Fruit fly (Drosophila melanogaster) whole organism, wandering third instar larva: Measurements from ENCODE around the gene blanks.

Experiments used
- Abd-B ChIP-seq: fragments of >200 bp; optimal IDR thresholded peaks from 2 replicates; lab custom pipeline; 2017; ENCODE audit warnings: missing biosample characterization, missing genetic modification characterization
- CG32264 ChIP-seq: fragments of 200-800 bp; sonication (Bioruptor generic); optimal IDR thresholded peaks from 2 replicates; lab custom pipeline; 2016; ENCODE audit warnings: missing biosample characterization, missing genetic modification characterization
- CG9705 ChIP-seq: fragments of 200-800 bp; sonication (Bioruptor generic); optimal IDR thresholded peaks from 2 replicates; lab custom pipeline; 2018; ENCODE audit warnings: missing biosample characterization, mild to moderate bottlenecking, missing genetic modification characterization
- Dfd ChIP-seq: fragments of >200 bp; optimal IDR thresholded peaks from 2 replicates; lab custom pipeline; 2017; ENCODE audit warnings: missing biosample characterization, missing genetic modification characterization
- Dif ChIP-seq: fragments of 200-275, 200-300 bp; sonication (Bioruptor generic); optimal IDR thresholded peaks from 2 replicates; lab custom pipeline; 2018; ENCODE audit warnings: missing biosample characterization, missing genetic modification characterization; ENCODE audit not compliant: partially characterized antibody
- HLH106 ChIP-seq: fragments of 200-800 bp; optimal IDR thresholded peaks from 3 replicates; lab custom pipeline; 2019; ENCODE audit warnings: missing biosample characterization, mild to moderate bottlenecking, missing genetic modification characterization, moderate library complexity
- Hnf4 ChIP-seq: fragments of 200-800 bp; sonication (Bioruptor generic); optimal IDR thresholded peaks from 2 replicates; lab custom pipeline; 2016; ENCODE audit warnings: missing biosample characterization, mild to moderate bottlenecking, missing genetic modification characterization
- Hr83 ChIP-seq: fragments of 200-300 bp; sonication (Bioruptor generic); optimal IDR thresholded peaks from 2 replicates; lab custom pipeline; 2016; ENCODE audit warnings: missing biosample characterization, mild to moderate bottlenecking, missing genetic modification characterization, moderate library complexity; ENCODE audit not compliant: poor library complexity, severe bottlenecking
- Jra ChIP-seq: sonication (Bioruptor generic); optimal IDR thresholded peaks from 2 replicates; lab custom pipeline; 2016; ENCODE audit warnings: missing biosample characterization, missing genetic modification characterization
- Mio ChIP-seq: sonication (Bioruptor generic); optimal IDR thresholded peaks from 2 replicates; lab custom pipeline; 2016; ENCODE audit warnings: missing biosample characterization, missing genetic modification characterization
- Myc ChIP-seq: fragments of >200 bp; optimal IDR thresholded peaks from 2 replicates; lab custom pipeline; 2017
- N ChIP-seq: fragments of >200 bp; optimal IDR thresholded peaks from 2 replicates; lab custom pipeline; 2018; ENCODE audit warnings: missing biosample characterization, missing external identifiers, missing genetic modification characterization
- OdsH ChIP-seq: fragments of 200-800 bp; sonication (Bioruptor generic); optimal IDR thresholded peaks from 2 replicates; lab custom pipeline; 2016; ENCODE audit warnings: missing biosample characterization, mild to moderate bottlenecking, missing genetic modification characterization
- Rel ChIP-seq, 2 experiments: fragments of 200-800 bp; sonication (Bioruptor generic) in 1 of 2; optimal IDR thresholded peaks; 2 replicates in 1 of 2; 3 replicates in 1 of 2; lab custom pipeline; 2016 to 2019; ENCODE audit warnings: mild to moderate bottlenecking in 2 of 2, missing biosample characterization in 2 of 2, missing genetic modification characterization in 2 of 2, moderate library complexity in 1 of 2
- Vsx2 ChIP-seq: fragments of 200-300, 225-300 bp; sonication (Bioruptor generic); optimal IDR thresholded peaks from 2 replicates; lab custom pipeline; 2018; ENCODE audit warnings: missing biosample characterization, missing genetic modification characterization; ENCODE audit not compliant: partially characterized antibody
- dmrt93B ChIP-seq: fragments of 200-800 bp; sonication (Bioruptor generic); optimal IDR thresholded peaks from 2 replicates; lab custom pipeline; 2018; ENCODE audit warnings: missing biosample characterization, mild to moderate bottlenecking, missing genetic modification characterization
- dsf ChIP-seq: sonication (Bioruptor generic); optimal IDR thresholded peaks from 2 replicates; lab custom pipeline; 2016; ENCODE audit warnings: missing biosample characterization, missing genetic modification characterization, borderline replicate concordance
- ey ChIP-seq: fragments of 200-800 bp; sonication (Bioruptor generic); optimal IDR thresholded peaks from 2 replicates; lab custom pipeline; 2016; ENCODE audit warnings: missing biosample characterization, missing genetic modification characterization
- foxo ChIP-seq, 2 experiments: fragments of 200-800 bp; sonication (Bioruptor generic); optimal IDR thresholded peaks; 2 replicates in 1 of 2; 3 replicates in 1 of 2; lab custom pipeline; 2016 to 2017; ENCODE audit warnings: missing biosample characterization in 2 of 2, missing genetic modification characterization in 2 of 2
- h ChIP-seq: fragments of 200-800 bp; sonication (Bioruptor generic); optimal IDR thresholded peaks from 3 replicates; lab custom pipeline; 2016; ENCODE audit warnings: missing biosample characterization, mild to moderate bottlenecking, missing genetic modification characterization
- jim ChIP-seq: fragments of 175-275, 200-325 bp; sonication (Bioruptor generic); optimal IDR thresholded peaks from 2 replicates; lab custom pipeline; 2016; ENCODE audit warnings: missing biosample characterization, mild to moderate bottlenecking, missing genetic modification characterization
- lola ChIP-seq: fragments of >200 bp; optimal IDR thresholded peaks from 2 replicates; lab custom pipeline; 2017; ENCODE audit warnings: missing biosample characterization, missing genetic modification characterization
- pan ChIP-seq: fragments of >200 bp; optimal IDR thresholded peaks from 2 replicates; lab custom pipeline; 2017
- psq ChIP-seq: fragments of 200-800 bp; sonication (Bioruptor generic); optimal IDR thresholded peaks from 3 replicates; lab custom pipeline; 2017; ENCODE audit warnings: missing biosample characterization, mild to moderate bottlenecking, missing genetic modification characterization, moderate library complexity
- rgr ChIP-seq: fragments of 200-800 bp; sonication (Bioruptor generic); optimal IDR thresholded peaks from 3 replicates; lab custom pipeline; 2016; ENCODE audit warnings: missing biosample characterization, mild to moderate bottlenecking, missing genetic modification characterization
- sage ChIP-seq: fragments of 200-800 bp; sonication (Bioruptor generic); optimal IDR thresholded peaks from 2 replicates; lab custom pipeline; 2016; ENCODE audit warnings: missing biosample characterization, mild to moderate bottlenecking, missing genetic modification characterization
- tai ChIP-seq: sonication (Bioruptor generic); optimal IDR thresholded peaks from 2 replicates; lab custom pipeline; 2016; ENCODE audit warnings: missing biosample characterization, missing genetic modification characterization
- woc ChIP-seq: sonication (Bioruptor generic); optimal IDR thresholded peaks from 2 replicates; lab custom pipeline; 2016; ENCODE audit warnings: missing biosample characterization, mild to moderate bottlenecking, missing genetic modification characterization

blanks gene

dm6 chr3L:5498858-5499257 is at the start of gene blanks:
blanks (minus strand) TSS chr3L:5498958.
- TF ChIP-seq Abd-B (GFP tag; lab: Kevin White, UChicago) = no peak
- TF ChIP-seq CG32264 = no peak
- no peak for TF ChIP-seq Jra (GFP tag; lab: Kevin White, UChicago)
- no peak for TF ChIP-seq dsf (GFP tag; lab: Kevin White, UChicago)
- TF ChIP-seq Vsx2 = no peak
- no peak for TF ChIP-seq jim (GFP tag; lab: Kevin White, UChicago)
- TF ChIP-seq Hr83 (GFP tag; lab: Kevin White, UChicago) = no peak
- TF ChIP-seq Hnf4 = no peak
- TF ChIP-seq rgr (GFP tag; lab: Kevin White, UChicago) = no peak
- TF ChIP-seq HLH106 (tag; lab: Kevin White, UChicago) = no peak
- TF ChIP-seq sage (GFP tag; lab: Kevin White, UChicago) = no peak
- TF ChIP-seq h (GFP tag; lab: Kevin White, UChicago) = no peak
- no peak for TF ChIP-seq Dfd (GFP tag; lab: Kevin White, UChicago)
- TF ChIP-seq Rel (GFP tag; optimal IDR thresholded peaks at IDR 0.05; lab: Kevin White, UChicago) = no peak
- TF ChIP-seq Rel (tag; optimal IDR thresholded peaks at IDR 0.05; lab: Kevin White, UChicago) = no peak

DNA sequence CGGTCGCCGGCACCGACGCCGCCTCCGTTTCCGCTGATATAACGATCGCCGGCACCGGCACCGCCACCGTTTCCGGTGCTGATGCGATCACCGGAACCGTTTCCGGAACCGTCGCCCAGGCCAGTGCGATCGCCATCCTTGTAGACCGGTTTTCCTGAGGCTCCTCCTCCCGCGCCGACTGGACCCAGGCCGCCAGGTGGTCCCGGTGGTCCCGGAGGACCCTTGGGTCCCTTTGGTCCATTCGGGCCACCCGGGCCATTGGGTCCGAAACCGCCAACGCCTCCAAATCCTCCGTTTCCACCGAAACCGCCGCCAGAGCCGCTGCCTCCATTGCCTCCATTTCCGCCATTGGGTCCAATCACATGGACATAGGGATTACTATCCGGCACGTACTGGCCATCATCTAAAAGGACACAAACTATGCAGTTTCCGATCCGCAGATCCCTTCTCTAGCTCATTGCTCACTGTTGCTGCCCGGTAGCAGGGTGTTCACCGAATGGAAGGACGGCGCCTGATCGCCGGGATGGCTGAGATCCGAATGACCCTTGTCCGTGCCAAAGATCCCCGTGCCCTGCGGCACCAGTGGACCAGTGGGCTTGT is 44.1 kb upstream of the blanks start:
- TF ChIP-seq Dfd (GFP tag; lab: Kevin White, UChicago) = peak; percentile 99
- no peak for TF ChIP-seq dmrt93B (GFP tag; lab: Kevin White, UChicago)

DNA sequence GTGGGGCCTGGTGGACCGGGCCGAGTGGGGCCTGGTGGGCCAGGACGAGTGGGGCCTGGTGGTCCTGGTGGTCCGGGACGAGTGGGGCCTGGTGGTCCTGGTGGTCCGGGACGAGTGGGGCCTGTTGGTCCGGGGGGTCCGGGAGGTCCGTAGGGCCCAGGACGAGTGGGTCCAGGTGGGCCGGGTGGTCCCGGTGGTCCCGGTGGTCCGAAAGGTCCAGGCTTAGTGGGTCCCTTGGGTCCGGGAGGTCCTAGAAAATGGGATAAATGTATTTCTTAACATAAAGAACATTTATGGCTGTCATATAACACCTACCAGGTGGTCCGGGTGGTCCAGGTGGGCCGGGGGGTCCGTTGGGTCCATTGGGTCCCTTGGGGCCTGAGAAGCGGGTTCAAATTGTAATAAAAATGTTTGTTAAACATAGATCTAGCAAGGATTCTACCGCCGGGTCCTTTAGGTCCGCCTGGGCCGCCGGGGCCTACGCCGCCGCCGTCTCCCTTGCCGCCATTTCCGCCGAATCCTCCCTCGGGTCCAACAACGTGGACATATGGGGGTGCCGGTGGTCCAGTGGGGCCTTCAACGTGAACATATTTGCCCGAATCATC is 42.0 kb upstream of the blanks start:
- TF ChIP-seq Dfd (GFP tag; lab: Kevin White, UChicago) (peak; percentile 99), Abd-B (GFP tag; lab: Kevin White, UChicago) (no peak)

DNA sequence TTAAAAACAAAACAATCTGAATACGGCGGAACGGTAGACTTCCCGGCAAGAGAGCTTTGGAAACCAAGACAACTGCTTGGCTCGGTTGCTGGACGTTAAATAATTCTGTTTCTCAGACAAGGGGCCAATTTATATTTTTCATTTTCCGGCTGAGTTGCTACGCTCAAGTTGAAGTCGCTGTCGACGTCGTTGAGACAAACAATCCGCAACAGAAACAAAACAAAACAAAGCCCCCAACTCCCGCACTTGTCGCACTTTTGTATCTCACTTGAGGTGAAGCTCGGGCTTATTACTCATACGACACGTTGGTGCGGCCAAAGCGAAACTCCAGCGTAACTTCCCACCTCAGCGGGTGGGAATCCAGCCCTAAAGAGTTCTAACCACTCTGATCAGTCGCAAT is 36.9 kb upstream of the blanks start, which contains the start of gene CG13285:
Gene CG13285 (minus strand): TSS at position 101 of the 400 bp plus-strand sequence.
- TF ChIP-seq CG9705 (GFP tag; lab: Kevin White, UChicago) (no peak), dmrt93B (GFP tag; lab: Kevin White, UChicago) (no peak), sage (GFP tag; lab: Kevin White, UChicago) (no peak), ey (GFP tag; lab: Kevin White, UChicago) (no peak), woc (GFP tag; lab: Kevin White, UChicago) (no peak), psq (GFP tag; lab: Kevin White, UChicago) (no peak), foxo (GFP tag; optimal IDR thresholded peaks at IDR 0.05; lab: Kevin White, UChicago) (no peak)

DNA sequence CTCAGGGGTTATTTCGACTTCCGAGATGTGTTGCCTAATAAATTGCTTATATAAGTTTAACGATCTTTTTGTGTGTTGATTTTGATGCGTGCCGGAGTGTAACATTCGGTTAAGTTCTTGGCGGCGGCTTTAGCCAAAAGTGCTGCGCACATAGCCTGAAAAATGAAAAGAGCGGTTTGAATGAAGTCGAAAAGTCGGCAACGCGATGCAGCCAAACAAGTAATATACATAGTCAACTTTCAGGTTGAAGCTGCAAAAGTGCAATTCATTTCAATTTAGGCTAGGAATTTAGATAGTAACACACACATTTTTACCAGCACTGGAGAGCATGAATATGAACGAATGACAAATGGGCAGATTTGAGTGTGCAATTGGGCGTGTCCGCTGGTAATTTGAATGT is 35.5 kb upstream of the blanks start:
- TF ChIP-seq CG9705 (GFP tag; lab: Kevin White, UChicago) (no peak), N (GFP tag; lab: Kevin White, UChicago) (peak; percentile 20), tai (no peak), lola (GFP tag; lab: Kevin White, UChicago) (no peak), pan (lab: Kevin White, UChicago) (no peak), Mio (GFP tag; lab: Kevin White, UChicago) (no peak), Myc (lab: Kevin White, UChicago) (peak; percentile 83), Jra (GFP tag; lab: Kevin White, UChicago) (no peak)

DNA sequence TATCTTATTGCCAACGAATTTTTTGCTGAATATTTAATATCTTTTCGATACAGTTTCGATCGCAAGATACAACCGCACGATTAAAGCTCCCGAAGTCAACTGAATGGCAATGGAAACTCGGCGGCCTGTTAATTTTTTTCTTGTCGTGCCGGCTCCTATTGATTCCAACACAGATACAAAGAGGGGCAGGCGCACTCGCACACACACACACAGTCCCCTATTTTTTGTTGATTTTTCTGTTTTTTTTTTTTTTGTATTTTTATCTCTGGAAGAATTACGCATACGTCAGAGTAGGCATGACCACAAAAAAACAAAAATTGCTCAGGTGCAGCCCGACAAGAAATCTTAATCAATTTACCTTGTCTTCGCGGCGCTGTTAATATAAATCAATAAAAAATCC is 30.5 kb upstream of the blanks start, which contains the start of gene Lkr:
Gene Lkr (minus strand): TSS at position 101 of the 400 bp plus-strand sequence.
- no peak for TF ChIP-seq ey (GFP tag; lab: Kevin White, UChicago)

DNA sequence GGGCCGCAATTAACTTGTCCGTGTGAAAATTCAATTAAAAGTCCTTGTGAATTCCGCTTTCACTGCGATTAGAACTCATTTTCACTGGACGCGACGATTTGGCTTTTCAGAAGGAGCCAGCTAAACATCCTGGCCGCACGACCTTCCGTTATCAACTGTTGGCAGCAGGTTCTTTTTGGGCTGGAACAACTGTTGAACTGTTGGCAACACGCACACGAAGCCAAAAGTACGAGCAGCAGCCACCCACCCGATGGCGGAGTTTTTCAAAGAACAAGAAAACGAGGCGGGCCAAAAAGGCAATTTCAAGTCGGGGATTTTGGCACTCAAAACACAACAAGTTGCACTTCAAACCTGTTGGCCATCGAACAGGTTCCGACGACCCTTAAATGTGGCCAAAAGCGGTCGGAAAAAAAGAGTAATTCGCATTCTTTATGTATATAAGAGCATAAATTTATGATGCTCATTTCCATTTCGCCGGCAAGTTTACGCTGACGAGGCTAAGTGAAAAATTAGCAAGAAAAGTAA is 24.2 kb upstream of the blanks start:
- TF ChIP-seq Dif (no peak), h (GFP tag; lab: Kevin White, UChicago) (no peak), OdsH (GFP tag; lab: Kevin White, UChicago) (no peak)
